Worm (Caenorhabditis elegans): Measurements from ENCODE around the gene R06F6.8.

DNA sequence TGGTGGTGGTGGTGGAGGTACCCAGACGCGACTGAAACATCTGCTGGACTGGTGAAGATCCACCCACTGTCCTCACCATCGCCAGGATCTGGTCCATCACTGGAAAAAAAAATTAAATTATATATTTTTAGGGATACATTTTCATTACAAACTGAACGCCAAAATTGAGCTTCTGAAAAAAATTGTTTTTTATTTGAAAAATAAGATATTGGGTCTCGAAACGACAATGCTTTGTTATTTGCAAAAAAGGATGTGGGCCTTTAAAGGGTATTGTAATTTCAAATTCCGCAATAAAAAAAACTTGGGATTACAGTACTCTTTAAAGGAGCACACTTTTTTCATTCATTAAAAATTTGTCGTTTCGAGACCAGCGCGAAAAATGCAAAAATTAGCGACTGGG, 30.1 kb upstream of the R06F6.8 start, which contains the start of gene M106.2:
- TF ChIP-seq fos-1 (tag; optimal IDR thresholded peaks at IDR 0.05): no peak
- no peak for TF ChIP-seq unc-62 (GFP tag; optimal IDR thresholded peaks at IDR 0.05)
- no peak for TF ChIP-seq R02D3.7 (tag; optimal IDR thresholded peaks at IDR 0.05)
- no peak for TF ChIP-seq zag-1 (tag; optimal IDR thresholded peaks at IDR 0.05)
- no peak for TF ChIP-seq ztf-11 (tag; optimal IDR thresholded peaks at IDR 0.05)
- TF ChIP-seq snpc-4 (tag; optimal IDR thresholded peaks at IDR 0.05): no peak
- TF ChIP-seq nhr-6 (tag; optimal IDR thresholded peaks at IDR 0.05): no peak
- TF ChIP-seq nhr-25 (tag; optimal IDR thresholded peaks at IDR 0.05): no peak
- no peak for TF ChIP-seq nhr-11 (tag; optimal IDR thresholded peaks at IDR 0.05)
- no peak for TF ChIP-seq elt-3 (tag; optimal IDR thresholded peaks at IDR 0.05)
- TF ChIP-seq nhr-237 (tag; optimal IDR thresholded peaks at IDR 0.05): no peak
- TF ChIP-seq mdl-1 (tag; optimal IDR thresholded peaks at IDR 0.05): no peak
- TF ChIP-seq ceh-82 (tag; optimal IDR thresholded peaks at IDR 0.05): no peak

All from whole organism, L2 larva.